Fruit fly (Drosophila melanogaster) Kc167 (cell line): ENCODE results near the gene CG7611.

ENCODE experiments used
- Myc ChIP-seq: fragments of >200 bp; optimal IDR thresholded peaks from 2 replicates; lab custom pipeline; 2017; ENCODE audit warnings: missing external identifiers
- Sin3A ChIP-seq: fragments of >200 bp; optimal IDR thresholded peaks from 2 replicates; lab custom pipeline; 2018; ENCODE audit warnings: missing external identifiers
- h ChIP-seq: fragments of >200 bp; optimal IDR thresholded peaks from 3 replicates; lab custom pipeline; 2018; ENCODE audit warnings: missing external identifiers
- insv ChIP-seq: fragments of >200 bp; optimal IDR thresholded peaks from 3 replicates; lab custom pipeline; 2018; ENCODE audit warnings: missing external identifiers
- psq ChIP-seq: fragments of >200 bp; optimal IDR thresholded peaks from 2 replicates; lab custom pipeline; 2017; ENCODE audit warnings: missing external identifiers
- ttk ChIP-seq: sonication (Bioruptor generic); optimal IDR thresholded peaks from 2 replicates; lab custom pipeline; 2017; ENCODE audit warnings: missing external identifiers

- no peak for TF ChIP-seq psq (lab: Kevin White, UChicago)
- no peak for TF ChIP-seq h (lab: Kevin White, UChicago)
- no peak for TF ChIP-seq Sin3A (lab: Kevin White, UChicago)
- TF ChIP-seq Myc (lab: Kevin White, UChicago) = no peak
- TF ChIP-seq insv (lab: Kevin White, UChicago) = no peak
- no peak for TF ChIP-seq ttk (lab: Kevin White, UChicago)
These were observed 35.3 kb downstream of the CG7611 start, which contains the start of gene CG7173 for dm6 chr3L:21558176-21558871.
